Fruit fly (Drosophila melanogaster) whole organism, prepupa: ENCODE measurements around the gene mon2.

Source experiments
- Blimp-1 ChIP-seq: fragments of 200-800 bp; sonication (Bioruptor generic); optimal IDR thresholded peaks from 3 replicates; lab custom pipeline; 2017; ENCODE audit warnings: missing biosample characterization, missing genetic modification characterization, mild to moderate bottlenecking, moderate library complexity, missing genetic modification reagents
- CG10631 ChIP-seq: fragments of 200-800 bp; sonication (Bioruptor generic); optimal IDR thresholded peaks from 2 replicates; lab custom pipeline; 2016; ENCODE audit warnings: missing biosample characterization, missing genetic modification characterization
- CG10669 ChIP-seq: fragments of 200-800 bp; sonication (Bioruptor generic); optimal IDR thresholded peaks from 3 replicates; lab custom pipeline; 2018; ENCODE audit warnings: missing biosample characterization, mild to moderate bottlenecking, missing genetic modification characterization, moderate library complexity
- CG11294 ChIP-seq: fragments of 200-800 bp; sonication (Bioruptor generic); IDR thresholded peaks from 2 replicates; pipeline ENCODE4 v1.3.6; 2022; ENCODE audit warnings: missing biosample characterization, missing genetic modification characterization
- CG11762 ChIP-seq: fragments of 200-800 bp; sonication (Bioruptor generic); optimal IDR thresholded peaks from 3 replicates; lab custom pipeline; 2016; ENCODE audit warnings: missing biosample characterization, missing genetic modification characterization; ENCODE audit not compliant: insufficient read depth
- CG11902 ChIP-seq: fragments of 200-800 bp; sonication (Bioruptor generic); optimal IDR thresholded peaks from 3 replicates; lab custom pipeline; 2016; ENCODE audit warnings: missing biosample characterization, missing genetic modification characterization
- CG15336 ChIP-seq: fragments of 200-800 bp; sonication (Bioruptor generic); IDR thresholded peaks from 2 replicates; pipeline ENCODE4 v1.3.6; 2022; ENCODE audit warnings: missing biosample characterization, missing genetic modification characterization
- CG1621 ChIP-seq: fragments of 200-800 bp; sonication (Bioruptor generic); optimal IDR thresholded peaks from 3 replicates; lab custom pipeline; 2018; ENCODE audit warnings: missing biosample characterization, mild to moderate bottlenecking, missing genetic modification characterization
- CG16779 ChIP-seq: fragments of 200-800 bp; sonication (Bioruptor generic); optimal IDR thresholded peaks from 3 replicates; lab custom pipeline; 2017; ENCODE audit warnings: missing biosample characterization, mild to moderate bottlenecking, missing genetic modification characterization
- CG3032 ChIP-seq: fragments of 200-800 bp; optimal IDR thresholded peaks from 2 replicates; lab custom pipeline; 2019; ENCODE audit warnings: missing biosample characterization, mild to moderate bottlenecking, missing genetic modification characterization, moderate library complexity
- CG31627 ChIP-seq: fragments of 200-800 bp; sonication (Bioruptor generic); optimal IDR thresholded peaks from 3 replicates; lab custom pipeline; 2016; ENCODE audit warnings: missing biosample characterization, missing genetic modification characterization
- CG32006 ChIP-seq: fragments of 200-800 bp; sonication (Bioruptor generic); optimal IDR thresholded peaks from 3 replicates; lab custom pipeline; 2017; ENCODE audit warnings: missing biosample characterization, mild to moderate bottlenecking, missing genetic modification characterization
- CG34406 ChIP-seq: fragments of 200-800 bp; sonication (Bioruptor generic); optimal IDR thresholded peaks from 3 replicates; lab custom pipeline; 2016; ENCODE audit warnings: missing biosample characterization, missing genetic modification characterization
- CG4318 ChIP-seq: fragments of 200-800 bp; sonication (Bioruptor generic); optimal IDR thresholded peaks from 3 replicates; lab custom pipeline; 2017; ENCODE audit warnings: missing biosample characterization, mild to moderate bottlenecking, missing genetic modification characterization
- CG6163 ChIP-seq: fragments of 200-800 bp; sonication (Bioruptor generic); IDR thresholded peaks from 3 replicates; pipeline ENCODE4 v1.3.6; 2022; ENCODE audit warnings: missing biosample characterization, missing genetic modification characterization
- CG6276 ChIP-seq: fragments of 200-800 bp; sonication (Bioruptor generic); optimal IDR thresholded peaks from 2 replicates; lab custom pipeline; 2017; ENCODE audit warnings: missing biosample characterization, mild to moderate bottlenecking, missing genetic modification characterization
- CG6808 ChIP-seq: fragments of 200-800 bp; sonication (Bioruptor generic); optimal IDR thresholded peaks from 3 replicates; lab custom pipeline; 2017; ENCODE audit warnings: missing biosample characterization, missing genetic modification characterization, mild to moderate bottlenecking, moderate library complexity, missing genetic modification reagents
- CG6854 ChIP-seq: fragments of 200-800 bp; sonication (Bioruptor generic); optimal IDR thresholded peaks from 2 replicates; lab custom pipeline; 2017; ENCODE audit warnings: missing biosample characterization, mild to moderate bottlenecking, missing genetic modification characterization
- CG7368 ChIP-seq: fragments of 200-800 bp; sonication (Bioruptor generic); optimal IDR thresholded peaks from 3 replicates; lab custom pipeline; 2016; ENCODE audit warnings: missing biosample characterization, missing genetic modification characterization
- CG8119 ChIP-seq: fragments of 200-800 bp; sonication (Bioruptor generic); IDR thresholded peaks from 3 replicates; pipeline ENCODE4 v1.3.6; 2022; ENCODE audit warnings: missing biosample characterization, missing genetic modification characterization
- CG8319 ChIP-seq: fragments of 200-800 bp; sonication (Bioruptor generic); optimal IDR thresholded peaks from 3 replicates; lab custom pipeline; 2016; ENCODE audit warnings: missing biosample characterization, missing genetic modification characterization
- CG8632 ChIP-seq: fragments of 200-800 bp; sonication (Bioruptor generic); optimal IDR thresholded peaks from 3 replicates; lab custom pipeline; 2016; ENCODE audit warnings: missing biosample characterization, missing genetic modification characterization
- Eip75B ChIP-seq: fragments of 200-800 bp; sonication (Bioruptor generic); optimal IDR thresholded peaks from 3 replicates; lab custom pipeline; 2016; ENCODE audit warnings: missing biosample characterization, missing genetic modification characterization
- Eip78C ChIP-seq: fragments of 200-800 bp; sonication (Bioruptor generic); peaks from one replicate; lab custom pipeline; 2016; ENCODE audit warnings: missing biosample characterization, missing genetic modification characterization
- Eip93F ChIP-seq: fragments of 200-800 bp; sonication (Bioruptor generic); optimal IDR thresholded peaks from 2 replicates; lab custom pipeline; 2016; ENCODE audit warnings: missing biosample characterization, mild to moderate bottlenecking, missing genetic modification characterization
- Ets21C ChIP-seq: fragments of 200-800 bp; sonication (Bioruptor generic); optimal IDR thresholded peaks from 3 replicates; lab custom pipeline; 2016; ENCODE audit warnings: missing biosample characterization, missing genetic modification characterization
- Ets96B ChIP-seq: fragments of 200-800 bp; optimal IDR thresholded peaks from 2 replicates; lab custom pipeline; 2019; ENCODE audit warnings: missing biosample characterization, mild to moderate bottlenecking, missing genetic modification characterization, moderate library complexity
- Hr38 ChIP-seq: sonication (Bioruptor generic); optimal IDR thresholded peaks from 2 replicates; lab custom pipeline; 2016; ENCODE audit warnings: missing biosample characterization, missing genetic modification characterization
- Hr39 ChIP-seq: fragments of 200-800 bp; sonication (Bioruptor generic); optimal IDR thresholded peaks from 2 replicates; lab custom pipeline; 2016; ENCODE audit warnings: missing biosample characterization, missing genetic modification characterization
- Hr4 ChIP-seq: fragments of 200-800 bp; sonication (Bioruptor generic); optimal IDR thresholded peaks from 3 replicates; lab custom pipeline; 2016; ENCODE audit warnings: missing biosample characterization, missing genetic modification characterization
- Lpt ChIP-seq: fragments of 200-800 bp; sonication (Bioruptor generic); optimal IDR thresholded peaks from 3 replicates; lab custom pipeline; 2016; ENCODE audit warnings: missing biosample characterization, missing genetic modification characterization
- Met ChIP-seq: fragments of 200-800 bp; sonication (Bioruptor generic); optimal IDR thresholded peaks from 3 replicates; lab custom pipeline; 2016; ENCODE audit warnings: missing biosample characterization, missing genetic modification characterization
- Smox ChIP-seq: fragments of 200-800 bp; sonication (Bioruptor generic); optimal IDR thresholded peaks from 3 replicates; lab custom pipeline; 2016; ENCODE audit warnings: missing biosample characterization, missing genetic modification characterization
- Sox102F ChIP-seq: fragments of 200-800 bp; sonication (Bioruptor generic); optimal IDR thresholded peaks from 2 replicates; lab custom pipeline; 2016; ENCODE audit warnings: missing biosample characterization, mild to moderate bottlenecking, missing genetic modification characterization
- acj6 ChIP-seq: fragments of 200-800 bp; sonication (Bioruptor generic); optimal IDR thresholded peaks from 3 replicates; lab custom pipeline; 2016; ENCODE audit warnings: missing biosample characterization, missing genetic modification characterization
- cyc ChIP-seq: fragments of 200-800 bp; sonication (Bioruptor generic); optimal IDR thresholded peaks from 3 replicates; lab custom pipeline; 2016; ENCODE audit warnings: missing biosample characterization, missing genetic modification characterization
- dac ChIP-seq: fragments of 200-800 bp; sonication (Bioruptor generic); optimal IDR thresholded peaks from 2 replicates; lab custom pipeline; 2017; ENCODE audit warnings: missing biosample characterization, mild to moderate bottlenecking, missing genetic modification characterization
- dsx ChIP-seq: fragments of 200-800 bp; optimal IDR thresholded peaks from 3 replicates; lab custom pipeline; 2019; ENCODE audit warnings: missing biosample characterization, mild to moderate bottlenecking, missing genetic modification characterization, moderate library complexity; ENCODE audit not compliant: poor library complexity, severe bottlenecking
- esn ChIP-seq: fragments of 200-800 bp; sonication (Bioruptor generic); optimal IDR thresholded peaks from 2 replicates; lab custom pipeline; 2016; ENCODE audit warnings: missing biosample characterization, mild to moderate bottlenecking, missing genetic modification characterization, moderate library complexity
- fd59A ChIP-seq: fragments of 200-800 bp; sonication (Bioruptor generic); optimal IDR thresholded peaks from 2 replicates; lab custom pipeline; 2017; ENCODE audit warnings: missing biosample characterization, mild to moderate bottlenecking, missing genetic modification characterization, missing genetic modification reagents
- fkh ChIP-seq: fragments of 200-800 bp; sonication (Bioruptor generic); optimal IDR thresholded peaks from 3 replicates; lab custom pipeline; 2017; ENCODE audit warnings: missing biosample characterization, mild to moderate bottlenecking, missing genetic modification characterization, moderate library complexity
- lz ChIP-seq: fragments of 200-800 bp; sonication (Bioruptor generic); optimal IDR thresholded peaks from 3 replicates; lab custom pipeline; 2016; ENCODE audit warnings: missing biosample characterization, missing genetic modification characterization
- net ChIP-seq: fragments of 200-800 bp; sonication (Bioruptor generic); optimal IDR thresholded peaks from 3 replicates; lab custom pipeline; 2016; ENCODE audit warnings: missing biosample characterization, missing genetic modification characterization
- pdm3 ChIP-seq: fragments of 200-800 bp; sonication (Bioruptor generic); optimal IDR thresholded peaks from 3 replicates; lab custom pipeline; 2016; ENCODE audit warnings: missing biosample characterization, missing genetic modification characterization
- salr ChIP-seq, 2 experiments: fragments of 200-800 bp; sonication (Bioruptor generic); optimal IDR thresholded peaks; 3 replicates each; lab custom pipeline; 2016 to 2018; ENCODE audit warnings: missing biosample characterization in 2 of 2, missing genetic modification characterization in 2 of 2, mild to moderate bottlenecking in 1 of 2
- spab ChIP-seq: fragments of 200-800 bp; sonication (Bioruptor generic); optimal IDR thresholded peaks from 2 replicates; lab custom pipeline; 2017; ENCODE audit warnings: missing biosample characterization, mild to moderate bottlenecking, missing genetic modification characterization, missing genetic modification reagents
- ss ChIP-seq, 2 experiments: fragments of 200-800 bp; sonication (Bioruptor generic); optimal IDR thresholded peaks; 2 replicates in 1 of 2; 3 replicates in 1 of 2; lab custom pipeline; 2017 to 2018; ENCODE audit warnings: mild to moderate bottlenecking in 2 of 2, missing biosample characterization in 2 of 2, missing genetic modification characterization in 2 of 2, moderate library complexity in 1 of 2
- svp ChIP-seq: fragments of 200-800 bp; sonication (Bioruptor generic); peaks from one replicate; lab custom pipeline; 2016; ENCODE audit warnings: missing biosample characterization, missing genetic modification characterization
- topi ChIP-seq: fragments of 200-800 bp; sonication (Bioruptor generic); optimal IDR thresholded peaks from 3 replicates; lab custom pipeline; 2016; ENCODE audit warnings: missing biosample characterization, missing genetic modification characterization

mon2 gene

dm6 chr2L:8097461-8097860 is 26.3 kb downstream of the mon2 start (continued):
- TF ChIP-seq Blimp-1 (no peak), svp (GFP tag; lab: Kevin White, UChicago) (peak; percentile 41), Eip93F (GFP tag; lab: Kevin White, UChicago) (no peak), spab (GFP tag; lab: Kevin White, UChicago) (no peak), CG7368 (no peak), CG6808 (GFP tag; lab: Kevin White, UChicago) (peak; percentile 7), CG31627 (GFP tag; lab: Kevin White, UChicago) (no peak), CG4318 (GFP tag; lab: Kevin White, UChicago) (no peak), Lpt (GFP tag; lab: Kevin White, UChicago) (no peak), CG8319 (no peak), Smox (GFP tag; lab: Kevin White, UChicago) (no peak), Sox102F (no peak), acj6 (no peak), Eip78C (GFP tag; lab: Kevin White, UChicago) (peak; percentile 34), CG11762 (no peak), salr (GFP tag; optimal IDR thresholded peaks at IDR 0.05; lab: Kevin White, UChicago) (peak in 1 of 2 experiments; percentile 33), net (no peak), CG1621 (tag; lab: Kevin White, UChicago) (no peak), ss (GFP tag; optimal IDR thresholded peaks at IDR 0.05; lab: Kevin White, UChicago) (peak in 1 of 2 experiments; percentile 55), Met (no peak), CG34406 (GFP tag; lab: Kevin White, UChicago) (no peak), lz (no peak)

DNA sequence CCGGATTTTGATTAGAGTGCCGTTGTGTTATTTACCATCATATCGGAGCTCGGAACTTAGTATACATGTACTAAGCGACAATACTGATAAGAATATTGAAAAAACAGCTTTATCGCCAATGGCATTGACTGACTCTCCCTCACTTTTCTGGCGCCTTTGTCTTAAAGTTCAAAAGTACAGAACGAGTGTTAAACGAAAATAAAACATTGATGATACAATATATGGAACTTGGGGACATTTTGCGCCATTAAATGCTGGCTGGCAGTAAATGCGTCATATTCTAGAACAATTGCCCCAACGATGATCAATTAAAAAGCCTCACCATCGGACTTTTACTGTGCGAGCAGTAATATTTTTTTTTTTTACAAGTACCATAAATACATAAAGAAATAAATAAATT is 28.6 kb downstream of the mon2 start:
- TF ChIP-seq Lpt (GFP tag; lab: Kevin White, UChicago) = no peak
- TF ChIP-seq CG6854 = peak; percentile 14
- TF ChIP-seq CG11294 (GFP tag; lab: Robert Waterston, UW) = no peak
- no peak for TF ChIP-seq fd59A (GFP tag; lab: Kevin White, UChicago)
- TF ChIP-seq dac (GFP tag; lab: Kevin White, UChicago) = no peak
- TF ChIP-seq CG11902 = no peak
- TF ChIP-seq Smox (GFP tag; lab: Kevin White, UChicago) = no peak
- TF ChIP-seq Eip78C (GFP tag; lab: Kevin White, UChicago) = peak; percentile 70
- no peak for TF ChIP-seq CG3032 (tag; lab: Kevin White, UChicago)
- TF ChIP-seq Hr38 = no peak
- no peak for TF ChIP-seq pdm3
- TF ChIP-seq CG6276 (GFP tag; lab: Kevin White, UChicago) = no peak
- TF ChIP-seq dsx (GFP tag; lab: Kevin White, UChicago) = no peak
- no peak for TF ChIP-seq CG10669 (GFP tag; lab: Kevin White, UChicago)
- no peak for TF ChIP-seq fkh (GFP tag; lab: Kevin White, UChicago)
- TF ChIP-seq spab (GFP tag; lab: Kevin White, UChicago) = no peak
- no peak for TF ChIP-seq CG1621 (tag; lab: Kevin White, UChicago)
- TF ChIP-seq CG8119 (GFP tag; lab: Robert Waterston, UW) = no peak
- no peak for TF ChIP-seq Blimp-1
- TF ChIP-seq CG16779 (tag; lab: Kevin White, UChicago) = no peak
- peak; percentile 2 for TF ChIP-seq Sox102F
- no peak for TF ChIP-seq Hr39 (GFP tag; lab: Kevin White, UChicago)
- no peak for TF ChIP-seq CG8319
- no peak for TF ChIP-seq CG7368
- no peak for TF ChIP-seq CG10631 (GFP tag; lab: Kevin White, UChicago)
- TF ChIP-seq cyc (GFP tag; lab: Kevin White, UChicago) = no peak
- peak; percentile 38 for TF ChIP-seq CG6808 (GFP tag; lab: Kevin White, UChicago)
- no peak for TF ChIP-seq Ets21C
- no peak for TF ChIP-seq CG34406 (GFP tag; lab: Kevin White, UChicago)
- TF ChIP-seq CG4318 (GFP tag; lab: Kevin White, UChicago) = no peak
- TF ChIP-seq Ets96B (tag; lab: Kevin White, UChicago) = no peak
- TF ChIP-seq Eip93F (GFP tag; lab: Kevin White, UChicago) = peak; percentile 89
- TF ChIP-seq CG31627 (GFP tag; lab: Kevin White, UChicago) = no peak
- no peak for TF ChIP-seq topi (GFP tag; lab: Kevin White, UChicago)
- no peak for TF ChIP-seq CG32006 (GFP tag; lab: Kevin White, UChicago)
- no peak for TF ChIP-seq net
- no peak for TF ChIP-seq CG8632 (GFP tag; lab: Kevin White, UChicago)
- no peak for TF ChIP-seq CG6163
- no peak for TF ChIP-seq CG15336 (GFP tag; lab: Robert Waterston, UW)
- TF ChIP-seq Eip75B (GFP tag; lab: Kevin White, UChicago) = no peak
- no peak for TF ChIP-seq Hr4 (GFP tag; lab: Kevin White, UChicago)
- TF ChIP-seq esn = no peak
- no peak for TF ChIP-seq salr (GFP tag; optimal IDR thresholded peaks at IDR 0.05; lab: Kevin White, UChicago)
